Worm (Caenorhabditis elegans) whole organism, L4 larva: ENCODE data around the gene F41G3.18.

ENCODE experiments used
- D1046.2 ChIP-seq: fragments of 200-800 bp; sonication (Bioruptor generic); IDR thresholded peaks from 2 replicates; pipeline ENCODE4 v1.3.6; 2022; ENCODE audit warnings: missing genetic modification characterization, missing compliant biosample characterization
- F37D6.2 ChIP-seq: sonication (generic microtip); optimal IDR thresholded peaks from 2 replicates; lab custom pipeline; 2016; ENCODE audit warnings: mild to moderate bottlenecking, missing genetic modification characterization, missing compliant biosample characterization
- F44E2.7 ChIP-seq: fragments of 200-800 bp; sonication (Bioruptor generic); IDR thresholded peaks from 2 replicates; pipeline ENCODE4 v2.1.2; 2022; ENCODE audit warnings: missing genetic modification characterization, missing compliant biosample characterization
- T26A8.4 ChIP-seq: fragments of 200-800 bp; sonication (Bioruptor generic); IDR thresholded peaks from 2 replicates; pipeline ENCODE4 v1.3.6; 2022; ENCODE audit warnings: missing genetic modification characterization, missing compliant biosample characterization
- aha-1 ChIP-seq: fragments of 150-350 bp; peaks from one replicate; lab custom pipeline; 2014; ENCODE audit warnings: missing biosample characterization, missing genetic modification characterization
- arid-1 ChIP-seq: fragments of 200-800 bp; sonication (Bioruptor generic); conservative IDR thresholded peaks from 2 replicates; pipeline ENCODE4 v1.3.6; 2022; ENCODE audit warnings: missing genetic modification reagents, missing genetic modification characterization, missing compliant biosample characterization
- ceh-20 ChIP-seq: fragments of 200-800 bp; sonication (Bioruptor generic); IDR thresholded peaks from 2 replicates; pipeline ENCODE4 v1.3.6; 2022; ENCODE audit warnings: missing genetic modification reagents, missing genetic modification characterization, missing compliant biosample characterization
- ceh-28 ChIP-seq: fragments of 150-350 bp; optimal IDR thresholded peaks from 2 replicates; lab custom pipeline; 2014; ENCODE audit warnings: missing biosample characterization, missing genetic modification reagents, missing genetic modification characterization
- ctbp-1 ChIP-seq: fragments of 200-800 bp; sonication (Bioruptor generic); IDR thresholded peaks from 2 replicates; pipeline ENCODE4 v1.3.6; 2022; ENCODE audit warnings: missing genetic modification reagents, missing genetic modification characterization, missing compliant biosample characterization
- daf-12 ChIP-seq: fragments of 150-350 bp; optimal IDR thresholded peaks from 2 replicates; lab custom pipeline; 2014; ENCODE audit warnings: missing biosample characterization, missing genetic modification reagents, missing genetic modification characterization
- daf-16 ChIP-seq, 3 experiments: sonication (generic microtip); optimal IDR thresholded peaks; 2 replicates each; lab custom pipeline; 2016 to 2017; ENCODE audit warnings: missing genetic modification characterization in 3 of 3, missing genetic modification reagents in 3 of 3, mild to moderate bottlenecking in 2 of 3, missing compliant biosample characterization in 2 of 3, missing biosample characterization in 1 of 3, moderate library complexity in 1 of 3
- dmd-6 ChIP-seq: fragments of 200-800 bp; sonication (Bioruptor generic); IDR thresholded peaks from 2 replicates; pipeline ENCODE4 v1.3.6; 2022; ENCODE audit warnings: missing genetic modification reagents, missing genetic modification characterization, missing compliant biosample characterization
- dmd-9 ChIP-seq: fragments of 200-800 bp; sonication (Bioruptor generic); IDR thresholded peaks from 2 replicates; pipeline ENCODE4 v1.3.6; 2022; ENCODE audit warnings: missing genetic modification reagents, missing genetic modification characterization, missing compliant biosample characterization
- dpl-1 ChIP-seq: fragments of 150-350 bp; optimal IDR thresholded peaks from 2 replicates; lab custom pipeline; 2014; ENCODE audit warnings: missing biosample characterization, missing genetic modification reagents, missing genetic modification characterization
- duxl-1 ChIP-seq: sonication (generic microtip); optimal IDR thresholded peaks from 2 replicates; lab custom pipeline; 2016; ENCODE audit warnings: mild to moderate bottlenecking, missing genetic modification characterization, moderate library complexity, missing compliant biosample characterization; ENCODE audit not compliant: poor library complexity
- dve-1 ChIP-seq: sonication (generic microtip); optimal IDR thresholded peaks from 2 replicates; lab custom pipeline; 2017; ENCODE audit warnings: antibody characterized with exemption, mild to moderate bottlenecking, missing genetic modification characterization, missing compliant biosample characterization; ENCODE audit not compliant: insufficient read depth
- egl-27 ChIP-seq: sonication (generic microtip); optimal IDR thresholded peaks from 3 replicates; lab custom pipeline; 2017; ENCODE audit warnings: missing biosample characterization, missing genetic modification reagents, missing genetic modification characterization
- egl-43 ChIP-seq: fragments of 200-800 bp; sonication (Bioruptor generic); IDR thresholded peaks from 2 replicates; pipeline ENCODE4 v1.3.6; 2022; ENCODE audit warnings: missing genetic modification reagents, missing genetic modification characterization, missing compliant biosample characterization
- fos-1 ChIP-seq: fragments of 150-350 bp; optimal IDR thresholded peaks from 2 replicates; lab custom pipeline; 2014; ENCODE audit warnings: missing biosample characterization, missing genetic modification characterization
- hif-1 ChIP-seq, 2 experiments: sonication (generic microtip); optimal IDR thresholded peaks; 2 replicates each; lab custom pipeline; 2016 to 2017; ENCODE audit warnings: missing compliant biosample characterization in 2 of 2, missing genetic modification characterization in 2 of 2, missing genetic modification reagents in 2 of 2, missing genotype in 2 of 2, mild to moderate bottlenecking in 1 of 2
- hlh-11 ChIP-seq: fragments of 200-800 bp; sonication (Bioruptor generic); optimal IDR thresholded peaks from 2 replicates; lab custom pipeline; 2018; ENCODE audit warnings: mild to moderate bottlenecking, missing genetic modification characterization, missing compliant biosample characterization
- hlh-30 ChIP-seq: sonication (generic microtip); optimal IDR thresholded peaks from 2 replicates; lab custom pipeline; 2017; ENCODE audit warnings: antibody characterized with exemption, mild to moderate bottlenecking, missing genetic modification characterization, missing compliant biosample characterization; ENCODE audit not compliant: insufficient read depth
- hmg-1.1 ChIP-seq: fragments of 200-800 bp; sonication (Bioruptor generic); IDR thresholded peaks from 2 replicates; pipeline ENCODE4 v1.3.6; 2022; ENCODE audit warnings: missing genetic modification reagents, missing genetic modification characterization, missing compliant biosample characterization
- lin-13 ChIP-seq: fragments of 150-350 bp; optimal IDR thresholded peaks from 2 replicates; lab custom pipeline; 2014; ENCODE audit warnings: missing biosample characterization, missing genetic modification reagents, missing genetic modification characterization
- lin-15B ChIP-seq: fragments of 150-350 bp; sonication (generic microtip); optimal IDR thresholded peaks from 3 replicates; lab custom pipeline; 2014; ENCODE audit warnings: missing biosample characterization, missing genetic modification characterization
- lin-29 ChIP-seq: fragments of 200-800 bp; sonication (Bioruptor generic); IDR thresholded peaks from 2 replicates; pipeline ENCODE4 v1.3.6; 2022; ENCODE audit warnings: missing genetic modification reagents, missing genetic modification characterization, missing compliant biosample characterization
- lin-38 ChIP-seq: fragments of 200-800 bp; sonication (Bioruptor generic); IDR thresholded peaks from 2 replicates; pipeline ENCODE4 v1.3.6; 2022; ENCODE audit warnings: missing genetic modification reagents, missing genetic modification characterization, missing compliant biosample characterization
- lsy-2 ChIP-seq, 2 experiments: fragments of 150-350 bp in 1 of 2; sonication (generic microtip) in 1 of 2; optimal IDR thresholded peaks; 2 replicates each; lab custom pipeline; 2014 to 2017; ENCODE audit warnings: missing biosample characterization in 2 of 2, missing genetic modification characterization in 2 of 2
- madf-9 ChIP-seq: fragments of 200-800 bp; sonication (Bioruptor generic); conservative IDR thresholded peaks from 2 replicates; pipeline ENCODE4 v1.3.6; 2022; ENCODE audit warnings: missing genetic modification reagents, missing genetic modification characterization, missing compliant biosample characterization
- mep-1 ChIP-seq: fragments of 150-350 bp; sonication (generic microtip); optimal IDR thresholded peaks from 3 replicates; lab custom pipeline; 2014; ENCODE audit warnings: missing biosample characterization, missing genetic modification characterization
- mes-2 ChIP-seq: sonication (generic microtip); optimal IDR thresholded peaks from 2 replicates; lab custom pipeline; 2016; ENCODE audit warnings: missing genotype, mild to moderate bottlenecking, missing genetic modification characterization, missing compliant biosample characterization; ENCODE audit not compliant: poor library complexity, severe bottlenecking
- mxl-2 ChIP-seq: fragments of 200-800 bp; sonication (Bioruptor generic); conservative IDR thresholded peaks from 2 replicates; pipeline ENCODE4 v1.3.6; 2022; ENCODE audit warnings: missing genetic modification reagents, missing genetic modification characterization, missing compliant biosample characterization
- mxl-3 ChIP-seq: fragments of 200-800 bp; sonication (Bioruptor generic); optimal IDR thresholded peaks from 2 replicates; lab custom pipeline; 2018; ENCODE audit warnings: mild to moderate bottlenecking, missing genetic modification characterization, missing compliant biosample characterization
- nhr-10 ChIP-seq: fragments of 150-350 bp; optimal IDR thresholded peaks from 2 replicates; lab custom pipeline; 2014; ENCODE audit warnings: missing biosample characterization, missing genetic modification characterization
- nhr-25 ChIP-seq: sonication (generic microtip); optimal IDR thresholded peaks from 2 replicates; lab custom pipeline; 2017; ENCODE audit warnings: missing genetic modification characterization, mild to moderate bottlenecking, missing compliant biosample characterization, antibody characterized with exemption, moderate library complexity, borderline replicate concordance; ENCODE audit not compliant: insufficient read depth
- nhr-28 ChIP-seq: fragments of 150-350 bp; optimal IDR thresholded peaks from 2 replicates; lab custom pipeline; 2014; ENCODE audit warnings: missing biosample characterization, missing genetic modification characterization
- nhr-41 ChIP-seq: fragments of 200-800 bp; sonication (Bioruptor generic); IDR thresholded peaks from 2 replicates; pipeline ENCODE4 v1.3.6; 2022; ENCODE audit warnings: missing genetic modification reagents, missing genetic modification characterization, missing compliant biosample characterization
- nhr-42 ChIP-seq: fragments of 200-800 bp; sonication (Bioruptor generic); IDR thresholded peaks from 2 replicates; pipeline ENCODE4 v1.3.6; 2022; ENCODE audit warnings: missing genetic modification characterization, missing compliant biosample characterization
- nhr-48 ChIP-seq: sonication (generic microtip); optimal IDR thresholded peaks from 2 replicates; lab custom pipeline; 2016; ENCODE audit warnings: mild to moderate bottlenecking, missing genetic modification characterization, missing compliant biosample characterization
- nhr-6 ChIP-seq: fragments of 150-350 bp; optimal IDR thresholded peaks from 2 replicates; lab custom pipeline; 2014; ENCODE audit warnings: missing biosample characterization, missing genetic modification characterization
- nhr-77 ChIP-seq: fragments of 150-350 bp; optimal IDR thresholded peaks from 2 replicates; lab custom pipeline; 2014; ENCODE audit warnings: missing biosample characterization, missing genetic modification characterization
- rbr-2 ChIP-seq: sonication (generic microtip); optimal IDR thresholded peaks from 2 replicates; lab custom pipeline; 2016; ENCODE audit warnings: missing genotype, missing genetic modification characterization, missing compliant biosample characterization
- spr-1 ChIP-seq: sonication (generic microtip); optimal IDR thresholded peaks from 2 replicates; lab custom pipeline; 2016; ENCODE audit warnings: mild to moderate bottlenecking, missing genetic modification characterization, missing compliant biosample characterization
- tra-1 ChIP-seq: fragments of 200-800 bp; sonication (Bioruptor generic); IDR thresholded peaks from 2 replicates; pipeline ENCODE4 v1.3.6; 2022; ENCODE audit warnings: missing genetic modification reagents, missing genetic modification characterization, missing compliant biosample characterization
- unc-130 ChIP-seq: sonication (generic microtip); optimal IDR thresholded peaks from 2 replicates; lab custom pipeline; 2016; ENCODE audit warnings: missing genetic modification reagents, missing genetic modification characterization, missing compliant biosample characterization
- vab-7 ChIP-seq: fragments of 200-800 bp; sonication (Bioruptor generic); IDR thresholded peaks from 2 replicates; pipeline ENCODE4 v1.3.6; 2022; ENCODE audit warnings: missing genetic modification reagents, missing genetic modification characterization, missing compliant biosample characterization
- zag-1 ChIP-seq: fragments of 150-350 bp; optimal IDR thresholded peaks from 2 replicates; lab custom pipeline; 2014; ENCODE audit warnings: missing biosample characterization, missing genetic modification characterization
- zfp-3 ChIP-seq: fragments of 200-800 bp; sonication (Bioruptor generic); conservative IDR thresholded peaks from 2 replicates; pipeline ENCODE4 v1.3.6; 2022; ENCODE audit warnings: missing genetic modification reagents, missing genetic modification characterization, missing compliant biosample characterization
- zip-11 ChIP-seq: fragments of 200-800 bp; sonication (Bioruptor generic); IDR thresholded peaks from 2 replicates; pipeline ENCODE4 v1.3.6; 2022; ENCODE audit warnings: missing genetic modification characterization, missing compliant biosample characterization
- ztf-7 ChIP-seq: fragments of 150-350 bp; optimal IDR thresholded peaks from 2 replicates; lab custom pipeline; 2014; ENCODE audit warnings: missing biosample characterization, missing genetic modification characterization

F41G3.18 gene

DNA sequence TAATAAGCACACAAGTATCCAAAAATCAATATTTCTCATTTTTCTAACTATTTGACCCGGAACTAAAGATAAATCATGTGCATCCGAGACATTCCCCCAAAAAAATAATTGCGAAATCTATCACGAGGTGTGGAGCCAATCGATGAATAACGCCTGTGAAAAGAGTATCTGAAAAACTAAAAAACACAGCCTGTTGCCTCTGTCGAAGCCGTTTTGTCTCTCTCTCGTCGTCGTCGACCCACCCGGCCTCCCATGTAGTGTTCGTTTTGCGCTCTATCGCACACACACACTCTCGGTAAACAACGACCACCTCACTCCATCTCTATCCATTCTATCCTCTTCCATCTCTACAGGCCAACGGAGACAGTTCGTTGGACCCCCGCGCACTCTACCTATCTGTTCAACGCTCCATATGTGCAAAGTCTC, 14.6 kb downstream of the F41G3.18 start:
- TF ChIP-seq daf-16 (GFP tag; optimal IDR thresholded peaks at IDR 0.05; lab: Kevin White, UChicago) (peak in 1 of 2 experiments; percentile 57), daf-16 (tag; optimal IDR thresholded peaks at IDR 0.05; lab: Kevin White, UChicago) (peak; percentile 20), egl-43 (peak; percentile 58; the same call in 1 of the 2 replicates), mep-1 (tag; lab: Kevin White, UChicago) (peak; percentile 68), hlh-11 (tag; lab: Kevin White, UChicago) (peak; percentile 69), ztf-7 (no peak), hif-1 (tag; optimal IDR thresholded peaks at IDR 0.05; lab: Kevin White, UChicago) (peak in 1 of 2 experiments; percentile 61), F37D6.2 (peak; percentile 29), zfp-3 (GFP tag; lab: Robert Waterston, UW) (no peak), lin-15B (no peak), ctbp-1 (GFP tag; lab: Robert Waterston, UW) (peak; percentile 69), hlh-30 (tag; lab: Kevin White, UChicago) (peak; percentile 95), mxl-3 (GFP tag; lab: Kevin White, UChicago) (peak; percentile 75), dmd-9 (GFP tag; lab: Robert Waterston, UW) (no peak), mxl-2 (GFP tag; lab: Robert Waterston, UW) (no peak), nhr-28 (tag; lab: Kevin White, UChicago) (peak; percentile 80), unc-130 (no peak), arid-1 (GFP tag; lab: Robert Waterston, UW) (0 out of 2 replicates have a peak, but pooled peaks have one; percentile 40), daf-12 (no peak), fos-1 (tag; lab: Kevin White, UChicago) (no peak), nhr-77 (tag; lab: Kevin White, UChicago) (no peak), dpl-1 (peak; percentile 55), ceh-28 (tag; lab: Kevin White, UChicago) (peak; percentile 34), lsy-2 (tag; optimal IDR thresholded peaks at IDR 0.05; lab: Kevin White, UChicago) (peak; percentile 25 to 80), egl-27 (tag; lab: Kevin White, UChicago) (no peak), nhr-10 (no peak), mes-2 (tag; lab: Kevin White, UChicago) (peak; percentile 47), nhr-42 (no peak), nhr-48 (tag; lab: Kevin White, UChicago) (no peak), ceh-20 (GFP tag; lab: Robert Waterston, UW) (peak; percentile 77), dve-1 (tag; lab: Kevin White, UChicago) (peak; percentile 27), hmg-1.1 (GFP tag; lab: Robert Waterston, UW) (peak; percentile 68), zip-11 (GFP tag; lab: Robert Waterston, UW) (no peak), nhr-25 (peak; percentile 17), madf-9 (GFP tag; lab: Robert Waterston, UW) (0 out of 2 replicates have a peak, but pooled peaks have one; percentile 23), nhr-41 (no peak), lin-13 (GFP tag; lab: Kevin White, UChicago) (peak; percentile 40), dmd-6 (GFP tag; lab: Robert Waterston, UW) (peak; percentile 44), lin-38 (GFP tag; lab: Robert Waterston, UW) (peak; percentile 56), D1046.2 (GFP tag; lab: Robert Waterston, UW) (peak; percentile 77; the same call in 1 of the 2 replicates), spr-1 (tag; lab: Kevin White, UChicago) (no peak), lin-29 (GFP tag; lab: Robert Waterston, UW) (no peak), F44E2.7 (no peak), tra-1 (GFP tag; lab: Robert Waterston, UW) (0 out of 2 replicates have a peak, but pooled peaks have one; percentile 33), nhr-6 (no peak), rbr-2 (tag; lab: Kevin White, UChicago) (peak; percentile 52), duxl-1 (tag; lab: Kevin White, UChicago) (no peak), vab-7 (GFP tag; lab: Robert Waterston, UW) (no peak), zag-1 (tag; lab: Kevin White, UChicago) (no peak), aha-1 (tag; lab: Kevin White, UChicago) (peak; percentile 90), T26A8.4 (GFP tag; lab: Robert Waterston, UW) (0 out of 2 replicates have a peak, but pooled peaks have one; percentile 50)
